Worm (Caenorhabditis elegans) whole organism, late embryonic: Measurements from ENCODE around the gene cyp-44A1.

Source experiments
- T23F11.4 ChIP-seq: fragments of 200-800 bp; sonication (Bioruptor generic); optimal IDR thresholded peaks from 2 replicates; lab custom pipeline; 2018; ENCODE audit warnings: mild to moderate bottlenecking, missing genetic modification characterization, missing compliant biosample characterization
- ahr-1 ChIP-seq: sonication (generic microtip); optimal IDR thresholded peaks from 2 replicates; lab custom pipeline; 2016; ENCODE audit warnings: missing genetic modification characterization, missing compliant biosample characterization
- ceh-19 ChIP-seq: fragments of 200-800 bp; sonication (Bioruptor generic); optimal IDR thresholded peaks from 2 replicates; lab custom pipeline; 2018; ENCODE audit warnings: mild to moderate bottlenecking, missing genetic modification characterization, missing compliant biosample characterization
- ceh-2 ChIP-seq: sonication (generic microtip); optimal IDR thresholded peaks from 2 replicates; lab custom pipeline; 2016; ENCODE audit warnings: missing genotype, missing genetic modification characterization, missing compliant biosample characterization
- ceh-22 ChIP-seq: sonication (generic microtip); optimal IDR thresholded peaks from 2 replicates; lab custom pipeline; 2017; ENCODE audit warnings: missing biosample characterization, missing genetic modification characterization
- ceh-30 ChIP-seq: fragments of 150-350 bp; optimal IDR thresholded peaks from 2 replicates; lab custom pipeline; 2014; ENCODE audit warnings: missing biosample characterization, missing genetic modification characterization
- ceh-34 ChIP-seq: sonication (generic microtip); optimal IDR thresholded peaks from 2 replicates; lab custom pipeline; 2016; ENCODE audit warnings: mild to moderate bottlenecking, missing genetic modification characterization, missing compliant biosample characterization
- ceh-45 ChIP-seq: fragments of 200-800 bp; sonication (Bioruptor generic); IDR thresholded peaks from 2 replicates; pipeline ENCODE4 v1.3.6; 2022; ENCODE audit warnings: missing genetic modification reagents, missing genetic modification characterization, missing compliant biosample characterization
- ceh-48 ChIP-seq: sonication (generic microtip); optimal IDR thresholded peaks from 2 replicates; lab custom pipeline; 2016; ENCODE audit warnings: missing genetic modification characterization, inconsistent platforms, missing compliant biosample characterization
- dmd-4 ChIP-seq: sonication (generic microtip); optimal IDR thresholded peaks from 2 replicates; lab custom pipeline; 2016; ENCODE audit warnings: borderline replicate concordance, missing genetic modification characterization, missing compliant biosample characterization
- dve-1 ChIP-seq: sonication (generic microtip); optimal IDR thresholded peaks from 2 replicates; lab custom pipeline; 2017; ENCODE audit warnings: antibody characterized with exemption, mild to moderate bottlenecking, missing genetic modification characterization, missing compliant biosample characterization
- ets-4 ChIP-seq: sonication (generic microtip); optimal IDR thresholded peaks from 2 replicates; lab custom pipeline; 2016; ENCODE audit warnings: missing genetic modification characterization, missing compliant biosample characterization
- fax-1 ChIP-seq: sonication (generic microtip); optimal IDR thresholded peaks from 2 replicates; lab custom pipeline; 2016; ENCODE audit warnings: missing genotype, missing genetic modification characterization, missing compliant biosample characterization
- hlh-30 ChIP-seq: sonication (generic microtip); optimal IDR thresholded peaks from 2 replicates; lab custom pipeline; 2017; ENCODE audit warnings: antibody characterized with exemption, missing genetic modification characterization, missing compliant biosample characterization; ENCODE audit not compliant: insufficient read depth
- hlh-6 ChIP-seq: sonication (generic microtip); optimal IDR thresholded peaks from 2 replicates; lab custom pipeline; 2016; ENCODE audit warnings: missing genotype, missing genetic modification characterization, missing compliant biosample characterization
- hlh-8 ChIP-seq: sonication (generic microtip); optimal IDR thresholded peaks from 2 replicates; lab custom pipeline; 2016; ENCODE audit warnings: missing genotype, missing genetic modification characterization, missing compliant biosample characterization
- lim-6 ChIP-seq: sonication (generic microtip); optimal IDR thresholded peaks from 2 replicates; lab custom pipeline; 2016; ENCODE audit warnings: missing genetic modification characterization, missing compliant biosample characterization
- lin-11 ChIP-seq: fragments of 200-800 bp; sonication (Bioruptor generic); optimal IDR thresholded peaks from 2 replicates; lab custom pipeline; 2018; ENCODE audit warnings: mild to moderate bottlenecking, missing genetic modification characterization, missing compliant biosample characterization
- mec-3 ChIP-seq: sonication (generic microtip); optimal IDR thresholded peaks from 2 replicates; lab custom pipeline; 2016; ENCODE audit warnings: borderline replicate concordance, missing genetic modification characterization, missing compliant biosample characterization
- pag-3 ChIP-seq: sonication (generic microtip); optimal IDR thresholded peaks from 2 replicates; lab custom pipeline; 2016; ENCODE audit warnings: missing compliant biosample characterization, missing genetic modification characterization, borderline replicate concordance
- pha-4 ChIP-seq: fragments of 150-350 bp; optimal IDR thresholded peaks from 2 replicates; lab custom pipeline; 2018; ENCODE audit warnings: missing biosample characterization, missing genetic modification reagents, missing genetic modification characterization
- pros-1 ChIP-seq: fragments of 150-350 bp; optimal IDR thresholded peaks from 2 replicates; lab custom pipeline; 2014; ENCODE audit warnings: missing biosample characterization, missing genetic modification reagents, missing genetic modification characterization
- ref-2 ChIP-seq: sonication (generic microtip); optimal IDR thresholded peaks from 2 replicates; lab custom pipeline; 2016; ENCODE audit warnings: missing genetic modification characterization, missing compliant biosample characterization
- sdc-2 ChIP-seq: sonication (generic microtip); optimal IDR thresholded peaks from 2 replicates; lab custom pipeline; 2016; ENCODE audit warnings: missing genotype, missing genetic modification characterization, missing compliant biosample characterization
- sox-2 ChIP-seq: fragments of 200-800 bp; sonication (Bioruptor generic); IDR thresholded peaks from 2 replicates; pipeline ENCODE4 v1.3.6; 2022; ENCODE audit warnings: missing genetic modification reagents, missing genetic modification characterization, missing compliant biosample characterization
- syd-9 ChIP-seq: sonication (generic microtip); optimal IDR thresholded peaks from 2 replicates; lab custom pipeline; 2016; ENCODE audit warnings: mild to moderate bottlenecking, missing genetic modification characterization, moderate library complexity, missing compliant biosample characterization
- tbx-7 ChIP-seq: sonication (generic microtip); optimal IDR thresholded peaks from 2 replicates; lab custom pipeline; 2016; ENCODE audit warnings: missing genotype, missing genetic modification characterization, missing compliant biosample characterization
- ttx-3 ChIP-seq: sonication (generic microtip); optimal IDR thresholded peaks from 2 replicates; lab custom pipeline; 2016; ENCODE audit warnings: missing genetic modification reagents, missing genetic modification characterization, missing compliant biosample characterization
- unc-3 ChIP-seq, 2 experiments: fragments of 200-800 bp in 1 of 2; sonication (Bioruptor generic) in 1 of 2; sonication (generic microtip) in 1 of 2; conservative IDR thresholded peaks in 1 of 2; optimal IDR thresholded peaks in 1 of 2; 2 replicates each; pipeline versions ENCODE4 v1.3.6 to Lab custom; 2016 to 2022; ENCODE audit warnings: missing compliant biosample characterization in 2 of 2, missing genetic modification characterization in 2 of 2, missing genetic modification reagents in 1 of 2
- unc-42 ChIP-seq: sonication (generic microtip); optimal IDR thresholded peaks from 2 replicates; lab custom pipeline; 2016; ENCODE audit warnings: missing genotype, missing genetic modification characterization, missing compliant biosample characterization
- unc-86 ChIP-seq: sonication (generic microtip); optimal IDR thresholded peaks from 2 replicates; lab custom pipeline; 2016; ENCODE audit warnings: missing genetic modification characterization, missing compliant biosample characterization
- zip-5 ChIP-seq: sonication (generic microtip); optimal IDR thresholded peaks from 2 replicates; lab custom pipeline; 2016; ENCODE audit warnings: missing genetic modification characterization, missing compliant biosample characterization

Gene cyp-44A1

DNA sequence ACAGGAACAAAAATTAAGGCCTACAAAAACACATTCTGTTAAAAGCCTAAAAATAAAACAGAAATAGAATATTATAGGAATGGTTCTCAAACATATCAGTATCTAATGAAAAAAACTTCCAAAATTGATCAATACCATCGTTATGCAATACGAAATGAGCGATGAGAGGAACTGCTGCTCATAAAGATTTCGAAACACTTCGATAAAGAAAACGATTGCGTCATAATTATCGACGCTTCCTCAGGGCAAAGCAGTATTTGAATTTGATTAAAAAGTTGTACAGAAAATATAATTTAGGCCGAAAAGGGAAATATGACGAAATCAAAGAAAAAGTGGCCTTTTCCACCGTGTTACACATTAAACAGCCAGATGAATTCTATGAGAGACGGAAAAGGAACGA, 14.2 kb downstream of the cyp-44A1 start:
- TF ChIP-seq T23F11.4 (GFP tag; lab: Kevin White, UChicago): no peak
- no peak for TF ChIP-seq ceh-22 (tag; lab: Kevin White, UChicago)

DNA sequence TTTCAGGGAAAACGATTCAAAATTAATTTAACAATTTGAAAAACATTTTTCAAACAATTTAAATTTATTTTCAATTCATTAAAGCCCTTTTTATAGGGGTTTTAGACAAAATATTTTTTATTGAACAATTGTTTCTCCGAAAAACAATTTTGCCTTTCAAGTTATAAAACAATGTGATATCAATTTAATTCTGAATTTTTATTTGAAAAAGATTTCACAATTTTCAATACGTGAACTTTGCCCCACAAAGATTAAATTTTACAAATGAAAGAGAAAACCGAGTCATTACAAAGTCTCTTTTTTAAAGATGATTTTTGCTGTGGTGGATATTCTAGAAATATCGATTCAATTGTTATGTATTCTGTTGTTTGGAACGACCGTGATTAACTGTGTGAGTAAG, 15.1 kb downstream of the cyp-44A1 start, which contains the start of gene ZK177.2:
Gene ZK177.2 (plus strand): TSS at position 301 of the 400 bp plus-strand sequence.
- TF ChIP-seq ttx-3 (tag; lab: Kevin White, UChicago) (no peak), ets-4 (no peak), pag-3 (tag; lab: Kevin White, UChicago) (no peak), unc-3 (GFP tag; conservative IDR thresholded peaks at IDR 0.05; lab: Robert Waterston, UW) (no peak), unc-3 (tag; optimal IDR thresholded peaks at IDR 0.05; lab: Kevin White, UChicago) (no peak), ceh-2 (tag; lab: Kevin White, UChicago) (no peak), pros-1 (tag; lab: Kevin White, UChicago) (no peak), ceh-45 (GFP tag; lab: Robert Waterston, UW) (no peak), ceh-34 (no peak), sox-2 (GFP tag; lab: Robert Waterston, UW) (no peak), ahr-1 (tag; lab: Kevin White, UChicago) (no peak), tbx-7 (tag; lab: Kevin White, UChicago) (no peak), hlh-30 (tag; lab: Kevin White, UChicago) (no peak), syd-9 (no peak), lin-11 (tag; lab: Kevin White, UChicago) (no peak), sdc-2 (tag; lab: Kevin White, UChicago) (no peak), dve-1 (tag; lab: Kevin White, UChicago) (no peak), ceh-30 (tag; lab: Kevin White, UChicago) (no peak), hlh-8 (tag; lab: Kevin White, UChicago) (no peak), mec-3 (tag; lab: Kevin White, UChicago) (no peak)

DNA sequence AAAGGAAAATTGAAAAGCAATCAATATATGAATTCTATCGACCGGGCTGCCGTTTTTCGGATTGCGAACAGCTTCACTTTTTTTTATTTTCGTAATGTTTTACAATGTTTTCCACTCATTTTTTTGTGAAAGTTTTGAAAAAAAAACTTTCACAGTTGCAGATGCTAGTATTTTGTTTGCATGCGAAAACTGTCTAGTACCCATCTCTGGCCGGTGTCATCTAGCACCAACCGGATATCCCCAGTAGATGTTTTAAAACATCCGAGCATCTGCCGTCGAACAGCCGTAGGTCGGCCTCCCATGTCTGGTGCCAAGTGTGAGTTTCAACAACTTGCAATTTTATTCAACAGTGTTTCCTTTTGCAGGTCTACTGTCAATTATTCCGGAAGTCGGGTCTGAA, 17.6 kb downstream of the cyp-44A1 start, which contains the start of gene ZK177.12:
Gene ZK177.12 (plus strand): TSS at position 301 of the 400 bp plus-strand sequence.
- TF ChIP-seq ceh-48 (no peak), lim-6 (tag; lab: Kevin White, UChicago) (no peak), syd-9 (no peak), zip-5 (tag; lab: Kevin White, UChicago) (no peak), mec-3 (tag; lab: Kevin White, UChicago) (no peak), dmd-4 (tag; lab: Kevin White, UChicago) (no peak), pha-4 (no peak), lin-11 (tag; lab: Kevin White, UChicago) (no peak), fax-1 (tag; lab: Kevin White, UChicago) (no peak), unc-86 (tag; lab: Kevin White, UChicago) (no peak), ref-2 (tag; lab: Kevin White, UChicago) (no peak), ets-4 (no peak), pag-3 (tag; lab: Kevin White, UChicago) (no peak), dve-1 (tag; lab: Kevin White, UChicago) (no peak), ceh-19 (no peak), unc-42 (tag; lab: Kevin White, UChicago) (no peak)

DNA sequence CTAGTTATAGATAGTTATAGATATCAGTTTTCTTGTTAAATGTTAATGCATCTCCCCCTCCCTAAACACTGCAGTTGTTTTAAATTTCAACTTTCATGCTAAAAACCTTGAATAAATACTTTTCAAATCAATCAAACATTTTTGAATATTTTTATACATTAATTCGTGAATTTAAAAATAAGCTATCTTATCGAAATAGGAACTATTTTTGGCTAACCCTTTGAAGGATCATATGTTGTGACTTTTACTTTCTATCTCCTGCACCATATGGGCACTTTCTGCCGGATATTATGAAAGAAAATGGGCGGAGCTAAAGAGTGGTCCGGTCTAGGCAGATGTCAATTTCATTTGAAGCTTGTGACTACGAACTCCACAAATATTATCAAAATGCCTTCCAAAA, 18.8 kb downstream of the cyp-44A1 start, which contains the start of gene ZK177.11:
Gene ZK177.11 (plus strand): TSS at position 301 of the 400 bp plus-strand sequence.
- no peak for TF ChIP-seq hlh-6
- no peak for TF ChIP-seq ref-2 (tag; lab: Kevin White, UChicago)

DNA sequence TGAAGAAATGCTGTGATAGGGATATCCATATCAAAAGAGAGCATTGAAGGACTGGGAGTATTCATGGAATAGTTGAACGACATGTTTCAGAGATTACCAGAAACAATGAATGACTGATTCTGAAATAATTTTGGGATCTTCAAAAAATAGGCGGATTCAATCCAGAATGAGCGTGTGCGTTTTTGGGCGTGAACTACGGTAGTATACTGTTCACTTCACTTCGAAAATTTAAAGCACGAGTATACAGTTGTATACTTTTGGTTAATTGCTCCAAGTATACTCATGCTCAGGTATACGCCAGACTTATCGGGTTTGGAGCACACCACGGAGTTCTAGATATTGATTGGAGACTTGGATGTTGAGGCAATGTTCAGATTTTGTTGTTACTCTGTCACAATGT, 21.5 kb downstream of the cyp-44A1 start, which contains the start of gene tbx-35:
Gene tbx-35 (minus strand): TSS at position 101 of the 400 bp plus-strand sequence.
- TF ChIP-seq syd-9 (no peak), ceh-22 (tag; lab: Kevin White, UChicago) (no peak), ceh-45 (GFP tag; lab: Robert Waterston, UW) (no peak), dve-1 (tag; lab: Kevin White, UChicago) (no peak), sox-2 (GFP tag; lab: Robert Waterston, UW) (no peak)
